Worm (Caenorhabditis elegans): ENCODE results near the gene scd-1.

Gene scd-1

ce11 chrX:12454290-12454795 is 71.2 kb downstream of the scd-1 start, which contains the start of the genes T18D3.9 and T18D3.1:
Gene T18D3.9 (minus strand): TSS chrX:12454457.
Gene T18D3.1 (plus strand): TSS chrX:12454745.
- no peak for TF ChIP-seq fkh-2 (tag; optimal IDR thresholded peaks at IDR 0.05)
- no peak for TF ChIP-seq nhr-76 (tag; optimal IDR thresholded peaks at IDR 0.05)
- no peak for TF ChIP-seq zag-1 (tag; optimal IDR thresholded peaks at IDR 0.05)
- TF ChIP-seq skn-1 (tag; optimal IDR thresholded peaks at IDR 0.05): no peak
- TF ChIP-seq fkh-10 (GFP tag; optimal IDR thresholded peaks at IDR 0.05): no peak
- TF ChIP-seq ztf-4 (tag; optimal IDR thresholded peaks at IDR 0.05): no peak
- no peak for TF ChIP-seq elt-3 (tag; optimal IDR thresholded peaks at IDR 0.05)
- TF ChIP-seq aly-2 (tag; optimal IDR thresholded peaks at IDR 0.05): no peak
- peak; percentile 60 for TF ChIP-seq lin-15B (tag; optimal IDR thresholded peaks at IDR 0.05)
- no peak for TF ChIP-seq R02D3.7 (tag; optimal IDR thresholded peaks at IDR 0.05)
- peak; percentile 85 for TF ChIP-seq pha-4 (tag; optimal IDR thresholded peaks at IDR 0.05)
- peak; percentile 33 for TF ChIP-seq elt-2 (tag; optimal IDR thresholded peaks at IDR 0.05)
- TF ChIP-seq nhr-43 (tag; optimal IDR thresholded peaks at IDR 0.05; ENCODE audit: poor library complexity, severe bottlenecking): peak; percentile 41
- no peak for TF ChIP-seq nhr-12 (tag; optimal IDR thresholded peaks at IDR 0.05)
- TF ChIP-seq ceh-28 (tag; optimal IDR thresholded peaks at IDR 0.05): peak; percentile 9
- TF ChIP-seq mml-1 (tag; optimal IDR thresholded peaks at IDR 0.05): no peak
- TF ChIP-seq ceh-16 (tag; optimal IDR thresholded peaks at IDR 0.05): no peak
- TF ChIP-seq egl-27 (tag; optimal IDR thresholded peaks at IDR 0.05): no peak
- no peak for TF ChIP-seq unc-39 (tag; optimal IDR thresholded peaks at IDR 0.05)
- peak; percentile 67 for TF ChIP-seq nhr-25 (tag; optimal IDR thresholded peaks at IDR 0.05)
- TF ChIP-seq hmg-11 (tag; optimal IDR thresholded peaks at IDR 0.05): peak; percentile 53
- no peak for TF ChIP-seq elt-1 (tag; optimal IDR thresholded peaks at IDR 0.05)
- no peak for TF ChIP-seq eor-1 (tag; optimal IDR thresholded peaks at IDR 0.05)
- no peak for TF ChIP-seq daf-12 (tag; optimal IDR thresholded peaks at IDR 0.05)
- no peak for TF ChIP-seq ZK546.5 (tag; optimal IDR thresholded peaks at IDR 0.05)
- TF ChIP-seq snpc-4 (tag; optimal IDR thresholded peaks at IDR 0.05): no peak
- TF ChIP-seq nhr-237 (tag; optimal IDR thresholded peaks at IDR 0.05): no peak
- no peak for TF ChIP-seq sea-2 (GFP tag; optimal IDR thresholded peaks at IDR 0.05)
- peak; percentile 83 for TF ChIP-seq nhr-23 (tag; optimal IDR thresholded peaks at IDR 0.05)
- no peak for TF ChIP-seq ceh-9 (tag; optimal IDR thresholded peaks at IDR 0.05)
- no peak for TF ChIP-seq jun-1 (tag; optimal IDR thresholded peaks at IDR 0.05)
- TF ChIP-seq egl-5 (tag; optimal IDR thresholded peaks at IDR 0.05): peak; percentile 8
- TF ChIP-seq nfya-1 (tag; optimal IDR thresholded peaks at IDR 0.05; ENCODE audit: insufficient read depth): peak; percentile 51
- TF ChIP-seq lin-39 (tag; optimal IDR thresholded peaks at IDR 0.05): peak; percentile 58
- no peak for TF ChIP-seq unc-62 (GFP tag; optimal IDR thresholded peaks at IDR 0.05)
- TF ChIP-seq nhr-28 (tag; optimal IDR thresholded peaks at IDR 0.05): no peak
- TF ChIP-seq nhr-11 (tag; optimal IDR thresholded peaks at IDR 0.05): no peak
- TF ChIP-seq pqm-1 (tag; optimal IDR thresholded peaks at IDR 0.05): peak; percentile 39
- no peak for TF ChIP-seq tbx-2 (tag; optimal IDR thresholded peaks at IDR 0.05)
- no peak for TF ChIP-seq ceh-82 (tag; optimal IDR thresholded peaks at IDR 0.05)
- TF ChIP-seq mdl-1 (tag; optimal IDR thresholded peaks at IDR 0.05): no peak
- no peak for TF ChIP-seq nhr-77 (tag; optimal IDR thresholded peaks at IDR 0.05)
- TF ChIP-seq ztf-11 (tag; optimal IDR thresholded peaks at IDR 0.05): no peak
- TF ChIP-seq ama-1 (optimal IDR thresholded peaks at IDR 0.05): no peak
- no peak for TF ChIP-seq lsy-12 (tag; optimal IDR thresholded peaks at IDR 0.05)
- TF ChIP-seq nhr-67 (tag; optimal IDR thresholded peaks at IDR 0.05): no peak
- TF ChIP-seq fos-1 (tag; optimal IDR thresholded peaks at IDR 0.05): no peak

All from whole organism, L3 larva.